Fruit fly (Drosophila melanogaster): ENCODE data around the gene Raf.

The Raf gene

DNA sequence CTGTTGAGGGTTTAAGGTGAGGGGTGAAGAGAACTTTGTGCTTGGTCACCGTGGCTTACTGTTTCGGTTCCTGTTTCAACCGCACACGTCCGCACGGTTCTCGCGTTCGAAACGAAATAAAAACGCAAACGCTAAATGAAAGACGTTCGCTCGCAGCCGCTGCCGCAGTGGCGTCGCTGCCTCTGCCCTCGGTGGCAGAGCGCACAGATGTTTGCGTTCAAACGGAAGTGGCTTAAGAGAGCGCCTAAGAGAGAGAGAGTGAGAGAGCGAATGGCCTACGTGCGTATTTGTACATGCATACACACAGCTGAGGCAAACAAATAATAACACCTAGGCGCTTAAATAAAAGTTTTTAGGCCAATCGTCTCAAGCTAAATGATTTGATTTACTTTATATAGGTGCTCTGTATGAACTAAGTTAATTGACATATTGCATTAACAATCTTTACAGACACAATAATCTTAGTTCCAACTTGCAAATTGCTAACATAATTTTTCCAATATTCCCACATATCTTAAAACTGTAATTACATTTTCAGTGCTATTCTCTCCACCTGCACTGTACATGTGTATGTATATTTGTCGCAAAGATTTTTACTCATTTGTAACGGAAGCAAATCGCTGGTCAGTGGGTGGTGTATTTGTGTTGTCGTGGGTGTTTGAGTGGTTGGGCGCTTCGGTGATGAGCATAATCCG is 1.8 kb upstream of the Raf start, which contains the start of gene CG2865 (continued):
- TF ChIP-seq CG10431 (GFP tag; optimal IDR thresholded peaks at IDR 0.05) (peak; percentile 88), CG10267 (tag; optimal IDR thresholded peaks at IDR 0.05) (peak; percentile 91), CG8478 (optimal IDR thresholded peaks at IDR 0.05) (no peak), p53 (GFP tag; optimal IDR thresholded peaks at IDR 0.05) (peak; percentile 74), CG10979 (tag; optimal IDR thresholded peaks at IDR 0.05) (peak; percentile 94), cg (GFP tag; optimal IDR thresholded peaks at IDR 0.05) (peak; percentile 81), CG7786 (GFP tag; optimal IDR thresholded peaks at IDR 0.05) (peak; percentile 91), ems (GFP tag; optimal IDR thresholded peaks at IDR 0.05) (peak; percentile 77), kah (GFP tag; optimal IDR thresholded peaks at IDR 0.05) (peak; percentile 89), MESR4 (GFP tag; optimal IDR thresholded peaks at IDR 0.05) (peak; percentile 3), maf-S (GFP tag; optimal IDR thresholded peaks at IDR 0.05) (peak; percentile 91), CG5953 (GFP tag; IDR thresholded peaks at IDR 0.05) (peak; percentile 59; the same call in 1 of the 2 replicates), Six4 (GFP tag; optimal IDR thresholded peaks at IDR 0.05) (peak; percentile 88), CG4282 (GFP tag; optimal IDR thresholded peaks at IDR 0.05) (peak; percentile 76), Ets97D (GFP tag; optimal IDR thresholded peaks at IDR 0.05) (peak; percentile 57), ttk (GFP tag; IDR thresholded peaks at IDR 0.05) (peak; percentile 72), da (GFP tag; optimal IDR thresholded peaks at IDR 0.05) (peak; percentile 33), bbx (GFP tag; IDR thresholded peaks at IDR 0.05; ENCODE audit: partially characterized antibody) (peak; percentile 78), CG10147 (GFP tag; optimal IDR thresholded peaks at IDR 0.05) (peak; percentile 94), CG16813 (GFP tag; IDR thresholded peaks at IDR 0.05; ENCODE audit: partially characterized antibody) (no peak), stwl (tag; optimal IDR thresholded peaks at IDR 0.05) (peak; percentile 14), Hr39 (optimal IDR thresholded peaks at IDR 0.05) (no peak), CG3838 (GFP tag; optimal IDR thresholded peaks at IDR 0.05) (peak; percentile 45), vvl (GFP tag; IDR thresholded peaks at IDR 0.05) (peak; percentile 94), gro (GFP tag; optimal IDR thresholded peaks at IDR 0.05) (peak; percentile 94), kni (GFP tag; optimal IDR thresholded peaks at IDR 0.05) (peak; percentile 97), Ssrp (tag; optimal IDR thresholded peaks at IDR 0.05) (peak; percentile 91), Ada2b (GFP tag; IDR thresholded peaks at IDR 0.05) (peak; percentile 89), tna (GFP tag; IDR thresholded peaks at IDR 0.05; ENCODE audit: partially characterized antibody) (0 out of 2 replicates have a peak, but pooled peaks have one; percentile 43), mld (GFP tag; IDR thresholded peaks at IDR 0.05; ENCODE audit: partially characterized antibody) (no peak), ci (GFP tag; IDR thresholded peaks at IDR 0.05) (peak; percentile 87), ara (GFP tag; IDR thresholded peaks at IDR 0.05) (peak; percentile 84), pho (GFP tag; optimal IDR thresholded peaks at IDR 0.05) (peak; percentile 93), CG11085 (GFP tag; IDR thresholded peaks at IDR 0.05) (peak; percentile 41; the same call in 1 of the 2 replicates), Doc2 (GFP tag; IDR thresholded peaks at IDR 0.05) (no peak), CG30403 (GFP tag; optimal IDR thresholded peaks at IDR 0.05) (peak; percentile 94), HLH54F (GFP tag; optimal IDR thresholded peaks at IDR 0.05) (peak; percentile 92), H15 (GFP tag; IDR thresholded peaks at IDR 0.05) (peak; percentile 69; the same call in 1 of the 3 replicates), chn (GFP tag; optimal IDR thresholded peaks at IDR 0.05) (peak; percentile 81), Hsf (GFP tag; optimal IDR thresholded peaks at IDR 0.05) (peak; percentile 94), Hey (tag; optimal IDR thresholded peaks at IDR 0.05) (peak; percentile 88), Deaf1 (tag; optimal IDR thresholded peaks at IDR 0.05) (peak; percentile 83), CG18764 (GFP tag; optimal IDR thresholded peaks at IDR 0.05) (peak; percentile 53), pnt (GFP tag; optimal IDR thresholded peaks at IDR 0.05) (peak; percentile 88), BEAF-32 (GFP tag; optimal IDR thresholded peaks at IDR 0.05) (peak; percentile 7), Dek (tag; optimal IDR thresholded peaks at IDR 0.05) (peak; percentile 94), CG12155 (GFP tag; optimal IDR thresholded peaks at IDR 0.05) (peak; percentile 89), Bdp1 (GFP tag; optimal IDR thresholded peaks at IDR 0.05) (peak; percentile 78), CG4424 (GFP tag; optimal IDR thresholded peaks at IDR 0.05) (peak; percentile 91), CG13424 (tag; optimal IDR thresholded peaks at IDR 0.05) (peak; percentile 98)
